Worm (Caenorhabditis elegans) whole organism, young adult: ENCODE data around the gene mai-2.

Experiments
- B0019.2 ChIP-seq: fragments of 200-800 bp; sonication (Bioruptor generic); conservative IDR thresholded peaks from 2 replicates; pipeline ENCODE4 v1.3.6; 2022; ENCODE audit warnings: missing genetic modification reagents, missing genetic modification characterization, missing compliant biosample characterization
- B0261.1 ChIP-seq: sonication (generic microtip); optimal IDR thresholded peaks from 2 replicates; lab custom pipeline; 2016; ENCODE audit warnings: mild to moderate bottlenecking, missing genetic modification characterization, moderate library complexity, missing compliant biosample characterization
- C06A6.2 ChIP-seq: fragments of 200-800 bp; sonication (Bioruptor generic); conservative IDR thresholded peaks from 2 replicates; pipeline ENCODE4 v1.3.6; 2022; ENCODE audit warnings: missing genetic modification characterization, missing compliant biosample characterization
- D2030.7 ChIP-seq: fragments of 200-800 bp; sonication (Bioruptor generic); IDR thresholded peaks from 2 replicates; pipeline ENCODE4 v1.3.6; 2022; ENCODE audit warnings: missing genetic modification reagents, missing genetic modification characterization, missing compliant biosample characterization
- F22D6.2 ChIP-seq: sonication (generic microtip); optimal IDR thresholded peaks from 2 replicates; lab custom pipeline; 2016; ENCODE audit warnings: mild to moderate bottlenecking, missing genetic modification characterization, missing compliant biosample characterization
- F52B5.7 ChIP-seq: sonication (generic microtip); optimal IDR thresholded peaks from 2 replicates; lab custom pipeline; 2016; ENCODE audit warnings: mild to moderate bottlenecking, missing genetic modification characterization, missing compliant biosample characterization
- F55B11.4 ChIP-seq: sonication (generic microtip); optimal IDR thresholded peaks from 2 replicates; lab custom pipeline; 2016; ENCODE audit warnings: missing compliant biosample characterization, missing genetic modification characterization, borderline replicate concordance; ENCODE audit not compliant: insufficient read depth
- K11D2.4 ChIP-seq: fragments of 200-800 bp; sonication (Bioruptor generic); IDR thresholded peaks from 2 replicates; pipeline ENCODE4 v1.3.6; 2022; ENCODE audit warnings: missing genetic modification reagents, missing genetic modification characterization, missing compliant biosample characterization
- T26A5.8 ChIP-seq: sonication (generic microtip); optimal IDR thresholded peaks from 2 replicates; lab custom pipeline; 2016; ENCODE audit warnings: missing genetic modification characterization, missing compliant biosample characterization
- Y67H2A.10 ChIP-seq: fragments of 200-800 bp; sonication (Bioruptor generic); conservative IDR thresholded peaks from 2 replicates; pipeline ENCODE4 v1.3.6; 2022; ENCODE audit warnings: missing genetic modification reagents, missing genetic modification characterization, missing compliant biosample characterization
- ZK185.1 ChIP-seq: sonication (generic microtip); optimal IDR thresholded peaks from 2 replicates; lab custom pipeline; 2016; ENCODE audit warnings: mild to moderate bottlenecking, missing genetic modification characterization, missing compliant biosample characterization; ENCODE audit not compliant: poor library complexity, severe bottlenecking
- aptf-2 ChIP-seq: fragments of 200-800 bp; sonication (Bioruptor generic); conservative IDR thresholded peaks from 2 replicates; pipeline ENCODE4 v1.3.6; 2022; ENCODE audit warnings: missing genetic modification reagents, missing genetic modification characterization, missing compliant biosample characterization
- aptf-3 ChIP-seq: fragments of 200-800 bp; sonication (Bioruptor generic); IDR thresholded peaks from 2 replicates; pipeline ENCODE4 v1.3.6; 2022; ENCODE audit warnings: missing genetic modification characterization, missing compliant biosample characterization
- attf-3 ChIP-seq: fragments of 200-800 bp; sonication (Bioruptor generic); conservative IDR thresholded peaks from 2 replicates; pipeline ENCODE4 v1.3.6; 2022; ENCODE audit warnings: missing genetic modification reagents, missing genetic modification characterization, missing compliant biosample characterization
- attf-6 ChIP-seq: fragments of 200-800 bp; sonication (Bioruptor generic); IDR thresholded peaks from 2 replicates; pipeline ENCODE4 v1.3.6; 2022; ENCODE audit warnings: missing genetic modification reagents, missing genetic modification characterization, missing compliant biosample characterization
- bed-1 ChIP-seq: fragments of 200-800 bp; sonication (Bioruptor generic); IDR thresholded peaks from 2 replicates; pipeline ENCODE4 v1.3.6; 2022; ENCODE audit warnings: missing genetic modification reagents, missing genetic modification characterization, missing compliant biosample characterization
- ccch-3 ChIP-seq: fragments of 200-800 bp; sonication (Bioruptor generic); optimal IDR thresholded peaks from 2 replicates; lab custom pipeline; 2018; ENCODE audit warnings: mild to moderate bottlenecking, missing genetic modification characterization, missing compliant biosample characterization
- ceh-91 ChIP-seq: fragments of 200-800 bp; sonication (Bioruptor generic); IDR thresholded peaks from 2 replicates; pipeline ENCODE4 v1.3.6; 2022; ENCODE audit warnings: missing genetic modification reagents, missing genetic modification characterization, missing compliant biosample characterization
- die-1 ChIP-seq: sonication (generic microtip); optimal IDR thresholded peaks from 2 replicates; lab custom pipeline; 2016; ENCODE audit warnings: missing genotype, mild to moderate bottlenecking, missing genetic modification characterization, missing compliant biosample characterization
- dpff-1 ChIP-seq: sonication (generic microtip); optimal IDR thresholded peaks from 2 replicates; lab custom pipeline; 2017; ENCODE audit warnings: mild to moderate bottlenecking, missing genetic modification characterization, missing compliant biosample characterization
- efl-1 ChIP-seq: fragments of 150-350 bp; optimal IDR thresholded peaks from 2 replicates; lab custom pipeline; 2014; ENCODE audit warnings: missing biosample characterization, missing genetic modification reagents, missing genetic modification characterization
- egl-18 ChIP-seq: fragments of 200-800 bp; sonication (Bioruptor generic); IDR thresholded peaks from 2 replicates; pipeline ENCODE4 v1.3.6; 2022; ENCODE audit warnings: missing genetic modification reagents, missing genetic modification characterization, missing compliant biosample characterization
- egl-44 ChIP-seq: fragments of 200-800 bp; sonication (Bioruptor generic); IDR thresholded peaks from 2 replicates; pipeline ENCODE4 v1.3.6; 2022; ENCODE audit warnings: missing genetic modification reagents, missing genetic modification characterization, missing compliant biosample characterization
- ekl-4 ChIP-seq: fragments of 200-800 bp; sonication (Bioruptor generic); IDR thresholded peaks from 2 replicates; pipeline ENCODE4 v1.3.6; 2022; ENCODE audit warnings: missing genetic modification reagents, missing genetic modification characterization, missing compliant biosample characterization
- him-1 ChIP-seq: sonication (generic microtip); optimal IDR thresholded peaks from 2 replicates; lab custom pipeline; 2016; ENCODE audit warnings: missing genotype, missing genetic modification reagents, missing genetic modification characterization, missing compliant biosample characterization
- hlh-12 ChIP-seq: sonication (generic microtip); optimal IDR thresholded peaks from 2 replicates; lab custom pipeline; 2016; ENCODE audit warnings: missing genetic modification characterization, missing compliant biosample characterization
- hrde-1 ChIP-seq: sonication (generic microtip); optimal IDR thresholded peaks from 2 replicates; lab custom pipeline; 2016; ENCODE audit warnings: missing genetic modification characterization, mild to moderate bottlenecking, missing compliant biosample characterization, moderate library complexity, missing genotype, missing genetic modification reagents, borderline replicate concordance
- lag-1 ChIP-seq: fragments of 200-800 bp; sonication (Bioruptor generic); IDR thresholded peaks from 2 replicates; pipeline ENCODE4 v1.3.6; 2022; ENCODE audit warnings: missing genetic modification reagents, missing genetic modification characterization, missing compliant biosample characterization
- lin-26 ChIP-seq: fragments of 200-800 bp; sonication (Bioruptor generic); IDR thresholded peaks from 2 replicates; pipeline ENCODE4 v1.3.6; 2022; ENCODE audit warnings: missing genetic modification reagents, missing genetic modification characterization, missing compliant biosample characterization
- lsy-27 ChIP-seq: sonication (generic microtip); optimal IDR thresholded peaks from 2 replicates; lab custom pipeline; 2017; ENCODE audit warnings: missing genetic modification characterization, mild to moderate bottlenecking, missing compliant biosample characterization, antibody characterized with exemption, missing genotype, borderline replicate concordance; ENCODE audit not compliant: insufficient read depth
- madf-10 ChIP-seq: sonication (generic microtip); optimal IDR thresholded peaks from 2 replicates; lab custom pipeline; 2016; ENCODE audit warnings: mild to moderate bottlenecking, missing genetic modification characterization, missing compliant biosample characterization
- madf-6 ChIP-seq: fragments of 200-800 bp; sonication (Bioruptor generic); IDR thresholded peaks from 2 replicates; pipeline ENCODE4 v1.3.6; 2022; ENCODE audit warnings: missing genetic modification reagents, missing genetic modification characterization, missing compliant biosample characterization
- mcd-1 ChIP-seq: fragments of 200-800 bp; sonication (Bioruptor generic); IDR thresholded peaks from 2 replicates; pipeline ENCODE4 v1.3.6; 2022; ENCODE audit warnings: missing genetic modification reagents, missing genetic modification characterization, missing compliant biosample characterization
- nhr-120 ChIP-seq: fragments of 200-800 bp; sonication (Bioruptor generic); IDR thresholded peaks from 2 replicates; pipeline ENCODE4 v1.3.6; 2022; ENCODE audit warnings: missing genetic modification characterization, missing compliant biosample characterization
- nhr-80 ChIP-seq: sonication (generic microtip); optimal IDR thresholded peaks from 2 replicates; lab custom pipeline; 2016; ENCODE audit warnings: missing genetic modification characterization, missing compliant biosample characterization
- nhr-90 ChIP-seq: sonication (generic microtip); optimal IDR thresholded peaks from 2 replicates; lab custom pipeline; 2016; ENCODE audit warnings: missing genotype, mild to moderate bottlenecking, missing genetic modification characterization, missing compliant biosample characterization
- pbrm-1 ChIP-seq: fragments of 200-800 bp; sonication (Bioruptor generic); IDR thresholded peaks from 2 replicates; pipeline ENCODE4 v1.3.6; 2022; ENCODE audit warnings: missing genetic modification reagents, missing genetic modification characterization, missing compliant biosample characterization
- rec-8 ChIP-seq, 2 experiments: sonication (generic microtip); optimal IDR thresholded peaks; 2 replicates each; lab custom pipeline; 2016; ENCODE audit warnings: mild to moderate bottlenecking in 2 of 2, missing genetic modification characterization in 2 of 2, missing genetic modification reagents in 2 of 2, missing genotype in 2 of 2, missing biosample characterization in 1 of 2, missing compliant biosample characterization in 1 of 2, moderate library complexity in 1 of 2
- sdz-38 ChIP-seq: sonication (generic microtip); optimal IDR thresholded peaks from 2 replicates; lab custom pipeline; 2016; ENCODE audit warnings: missing genotype, missing genetic modification characterization, missing compliant biosample characterization
- snpc-3.4 ChIP-seq: sonication (generic microtip); optimal IDR thresholded peaks from 2 replicates; lab custom pipeline; 2017; ENCODE audit warnings: missing genetic modification characterization, mild to moderate bottlenecking, missing compliant biosample characterization, antibody characterized with exemption, moderate library complexity, missing genotype, missing genetic modification reagents
- unc-62 ChIP-seq: fragments of 150-350 bp; optimal IDR thresholded peaks from 2 replicates; lab custom pipeline; 2014; ENCODE audit warnings: missing biosample characterization, missing genetic modification reagents, missing genetic modification characterization
- zim-3 ChIP-seq: sonication (generic microtip); optimal IDR thresholded peaks from 2 replicates; lab custom pipeline; 2017; ENCODE audit warnings: mild to moderate bottlenecking, missing genetic modification characterization, moderate library complexity, missing compliant biosample characterization
- ztf-18 ChIP-seq: sonication (generic microtip); optimal IDR thresholded peaks from 2 replicates; lab custom pipeline; 2016; ENCODE audit warnings: missing genotype, mild to moderate bottlenecking, missing genetic modification characterization, missing compliant biosample characterization
- ztf-26 ChIP-seq: sonication (generic microtip); optimal IDR thresholded peaks from 2 replicates; lab custom pipeline; 2017; ENCODE audit warnings: missing genetic modification characterization, missing compliant biosample characterization
- ztf-28 ChIP-seq: fragments of 200-800 bp; sonication (Bioruptor generic); IDR thresholded peaks from 2 replicates; pipeline ENCODE4 v1.3.6; 2022; ENCODE audit warnings: missing genetic modification reagents, missing genetic modification characterization, missing compliant biosample characterization
- ztf-3 ChIP-seq: fragments of 200-800 bp; sonication (Bioruptor generic); optimal IDR thresholded peaks from 2 replicates; lab custom pipeline; 2018; ENCODE audit warnings: mild to moderate bottlenecking, missing genetic modification characterization, missing compliant biosample characterization
- ztf-6 ChIP-seq: fragments of 200-800 bp; sonication (Bioruptor generic); IDR thresholded peaks from 2 replicates; pipeline ENCODE4 v1.3.6; 2022; ENCODE audit warnings: missing genetic modification reagents, missing genetic modification characterization, missing compliant biosample characterization

mai-2 gene

DNA sequence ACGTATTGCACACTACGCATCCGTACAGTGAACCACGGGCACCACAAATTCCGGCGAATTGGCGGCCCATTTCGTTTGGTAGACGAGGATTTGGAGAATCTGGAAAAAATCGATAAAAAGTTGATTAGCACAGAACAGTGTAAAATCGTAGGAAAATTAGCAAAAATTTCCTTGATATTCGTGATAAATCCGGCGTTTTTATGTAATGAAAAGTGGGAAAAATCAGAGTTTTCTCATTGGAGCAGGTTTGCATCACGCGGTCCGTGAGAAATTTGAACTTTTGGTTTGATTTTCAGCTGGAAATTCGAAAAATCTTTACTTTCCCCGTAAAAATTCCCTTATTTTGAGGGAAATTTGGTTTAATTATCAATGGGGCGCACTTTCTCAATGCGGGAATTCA is 1.7 kb upstream of the mai-2 start, which contains the start of gene B0546.4:
TSS of gene B0546.4 (minus strand) at position 101 of the 400 bp plus-strand sequence.
- TF ChIP-seq nhr-80 (tag; lab: Kevin White, UChicago) (no peak), die-1 (tag; lab: Kevin White, UChicago) (no peak), ztf-28 (GFP tag; lab: Robert Waterston, UW) (no peak), rec-8 (tag; optimal IDR thresholded peaks at IDR 0.05; lab: Kevin White, UChicago) (no peak), nhr-120 (GFP tag; lab: Robert Waterston, UW) (no peak), mcd-1 (GFP tag; lab: Robert Waterston, UW) (no peak), F55B11.4 (tag; lab: Kevin White, UChicago) (no peak), snpc-3.4 (tag; lab: Kevin White, UChicago) (no peak), attf-3 (GFP tag; lab: Robert Waterston, UW) (no peak), nhr-90 (tag; lab: Kevin White, UChicago) (no peak), lsy-27 (no peak), Y67H2A.10 (GFP tag; lab: Robert Waterston, UW) (no peak), F22D6.2 (tag; lab: Kevin White, UChicago) (no peak), sdz-38 (tag; lab: Kevin White, UChicago) (no peak), hlh-12 (no peak), D2030.7 (no peak), F52B5.7 (no peak), efl-1 (GFP tag; lab: Kevin White, UChicago) (no peak), C06A6.2 (GFP tag; lab: Robert Waterston, UW) (no peak)

DNA sequence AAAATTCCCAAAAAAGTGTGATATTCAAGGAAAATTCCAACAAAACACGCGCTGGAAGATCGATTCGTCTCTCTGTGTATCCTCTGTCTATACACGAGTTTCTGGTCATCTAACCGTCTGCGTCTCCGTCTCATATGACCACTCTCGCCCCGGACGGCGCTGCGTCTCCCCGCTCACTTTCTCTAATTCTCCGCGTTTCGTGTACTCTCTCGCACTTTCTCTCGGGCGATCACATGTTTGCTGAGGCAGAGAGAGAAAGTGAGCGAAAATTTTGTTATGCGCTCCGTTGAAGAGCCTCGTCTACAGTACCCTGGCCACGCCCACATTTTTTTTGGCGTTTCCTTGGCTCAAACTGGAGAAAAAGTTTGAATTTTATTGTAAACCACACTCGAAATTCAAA is 1.1 kb upstream of the mai-2 start:
- TF ChIP-seq aptf-2 = no peak
- TF ChIP-seq ztf-6 (GFP tag; lab: Robert Waterston, UW) = no peak
- no peak for TF ChIP-seq bed-1 (GFP tag; lab: Robert Waterston, UW)
- no peak for TF ChIP-seq ccch-3 (GFP tag; lab: Kevin White, UChicago)
- TF ChIP-seq aptf-3 (GFP tag; lab: Robert Waterston, UW) = no peak
- TF ChIP-seq B0019.2 (GFP tag; lab: Robert Waterston, UW) = no peak
- peak; percentile 78 for TF ChIP-seq ztf-3
- TF ChIP-seq egl-18 (GFP tag; lab: Robert Waterston, UW) = no peak
- no peak for TF ChIP-seq lag-1 (GFP tag; lab: Robert Waterston, UW)
- TF ChIP-seq him-1 (tag; lab: Kevin White, UChicago) = no peak
- peak; percentile 93 for TF ChIP-seq ekl-4 (GFP tag; lab: Robert Waterston, UW)
- TF ChIP-seq lin-26 (GFP tag; lab: Robert Waterston, UW) = peak; percentile 63; the same call in 1 of the 2 replicates
- peak; percentile 18; the same call in 1 of the 2 replicates for TF ChIP-seq madf-6 (GFP tag; lab: Robert Waterston, UW)
- no peak for TF ChIP-seq dpff-1
- TF ChIP-seq madf-10 (tag; lab: Kevin White, UChicago) = peak; percentile 71
- TF ChIP-seq ztf-18 = peak; percentile 27
- TF ChIP-seq nhr-120 (GFP tag; lab: Robert Waterston, UW) = no peak
- peak; percentile 73 for TF ChIP-seq ztf-26 (tag; lab: Kevin White, UChicago)
- TF ChIP-seq ceh-91 = no peak
- no peak for TF ChIP-seq hrde-1
- TF ChIP-seq ZK185.1 = peak; percentile 46
- no peak for TF ChIP-seq lsy-27
- TF ChIP-seq B0261.1 (tag; lab: Kevin White, UChicago) = no peak
- TF ChIP-seq zim-3 (tag; lab: Kevin White, UChicago) = no peak
- TF ChIP-seq mcd-1 (GFP tag; lab: Robert Waterston, UW) = peak; percentile 91
- peak; percentile 85 for TF ChIP-seq K11D2.4
- TF ChIP-seq T26A5.8 = no peak
- TF ChIP-seq pbrm-1 (GFP tag; lab: Robert Waterston, UW) = peak; percentile 94
- TF ChIP-seq attf-6 (GFP tag; lab: Robert Waterston, UW) = no peak
- TF ChIP-seq efl-1 (GFP tag; lab: Kevin White, UChicago) = no peak
- 0 out of 2 replicates have a peak, but pooled peaks have one; percentile 58 for TF ChIP-seq egl-44 (GFP tag; lab: Robert Waterston, UW)
- peak; percentile 66 for TF ChIP-seq C06A6.2 (GFP tag; lab: Robert Waterston, UW)
- TF ChIP-seq unc-62 = no peak
